Worm (Caenorhabditis elegans) whole organism, L2 larva: ENCODE results near the gene Y45F10B.12.

ENCODE experiments used
- C34F6.9 ChIP-seq: fragments of 150-350 bp; optimal IDR thresholded peaks from 2 replicates; lab custom pipeline; 2014; ENCODE audit warnings: missing biosample characterization, missing genetic modification characterization
- F13H6.1 ChIP-seq: sonication (generic microtip); optimal IDR thresholded peaks from 2 replicates; lab custom pipeline; 2016; ENCODE audit warnings: missing genetic modification characterization, missing compliant biosample characterization
- R02D3.7 ChIP-seq: fragments of 150-350 bp; optimal IDR thresholded peaks from 2 replicates; lab custom pipeline; 2014; ENCODE audit warnings: missing biosample characterization, missing genetic modification characterization
- Y55F3AM.14 ChIP-seq: fragments of 200-800 bp; sonication (Bioruptor generic); optimal IDR thresholded peaks from 2 replicates; lab custom pipeline; 2018; ENCODE audit warnings: mild to moderate bottlenecking, missing genetic modification characterization, missing compliant biosample characterization
- ZK546.5 ChIP-seq: sonication (generic microtip); optimal IDR thresholded peaks from 2 replicates; lab custom pipeline; 2017; ENCODE audit warnings: missing biosample characterization, missing genetic modification characterization
- aly-2 ChIP-seq: fragments of 150-350 bp; optimal IDR thresholded peaks from 2 replicates; lab custom pipeline; 2014; ENCODE audit warnings: missing biosample characterization, missing genetic modification characterization
- ama-1 ChIP-seq: fragments of 150-350 bp; optimal IDR thresholded peaks from 2 replicates; lab custom pipeline; 2018; ENCODE audit warnings: inconsistent platforms
- blmp-1 ChIP-seq: sonication (generic microtip); optimal IDR thresholded peaks from 2 replicates; lab custom pipeline; 2017; ENCODE audit warnings: missing genetic modification characterization, mild to moderate bottlenecking, missing compliant biosample characterization, antibody characterized with exemption, moderate library complexity; ENCODE audit not compliant: insufficient read depth
- ceh-82 ChIP-seq: fragments of 150-350 bp; optimal IDR thresholded peaks from 2 replicates; lab custom pipeline; 2014; ENCODE audit warnings: missing biosample characterization, missing genetic modification characterization
- crh-2 ChIP-seq: sonication (generic microtip); optimal IDR thresholded peaks from 2 replicates; lab custom pipeline; 2017; ENCODE audit warnings: missing biosample characterization, missing genetic modification characterization
- egl-27 ChIP-seq: sonication (generic microtip); optimal IDR thresholded peaks from 3 replicates; lab custom pipeline; 2017; ENCODE audit warnings: missing biosample characterization, missing genetic modification reagents, missing genetic modification characterization
- elt-1 ChIP-seq: fragments of 150-350 bp; optimal IDR thresholded peaks from 2 replicates; lab custom pipeline; 2014; ENCODE audit warnings: missing biosample characterization, missing genetic modification characterization
- elt-3 ChIP-seq: sonication (generic microtip); optimal IDR thresholded peaks from 2 replicates; lab custom pipeline; 2017; ENCODE audit warnings: missing biosample characterization, missing genetic modification characterization
- fos-1 ChIP-seq: fragments of 150-350 bp; optimal IDR thresholded peaks from 2 replicates; lab custom pipeline; 2014; ENCODE audit warnings: missing biosample characterization, missing genetic modification characterization
- lin-11 ChIP-seq: fragments of 150-350 bp; sonication (generic microtip); optimal IDR thresholded peaks from 2 replicates; lab custom pipeline; 2014; ENCODE audit warnings: missing biosample characterization, missing genetic modification characterization, inconsistent platforms, mixed read lengths
- lsy-2 ChIP-seq, 2 experiments: fragments of 150-350 bp in 1 of 2; sonication (generic microtip) in 1 of 2; optimal IDR thresholded peaks; 2 replicates each; lab custom pipeline; 2014 to 2017; ENCODE audit warnings: missing biosample characterization in 2 of 2, missing genetic modification characterization in 2 of 2
- mab-5 ChIP-seq: fragments of 150-350 bp; optimal IDR thresholded peaks from 2 replicates; lab custom pipeline; 2014; ENCODE audit warnings: missing biosample characterization, missing genetic modification characterization
- mdl-1 ChIP-seq, 2 experiments: fragments of 150-350 bp in 1 of 2; sonication (generic microtip) in 1 of 2; optimal IDR thresholded peaks; 2 replicates each; lab custom pipeline; 2017; ENCODE audit warnings: missing biosample characterization in 2 of 2, missing genetic modification characterization in 2 of 2
- nhr-10 ChIP-seq: sonication (generic microtip); optimal IDR thresholded peaks from 2 replicates; lab custom pipeline; 2017; ENCODE audit warnings: missing biosample characterization, missing genetic modification characterization
- nhr-12 ChIP-seq: fragments of 150-350 bp; optimal IDR thresholded peaks from 2 replicates; lab custom pipeline; 2014; ENCODE audit warnings: missing biosample characterization, missing genetic modification characterization
- nhr-129 ChIP-seq: fragments of 150-350 bp; optimal IDR thresholded peaks from 2 replicates; lab custom pipeline; 2014; ENCODE audit warnings: missing biosample characterization, missing genetic modification characterization
- nhr-23 ChIP-seq: fragments of 150-350 bp; optimal IDR thresholded peaks from 2 replicates; lab custom pipeline; 2014; ENCODE audit warnings: missing biosample characterization, missing genetic modification reagents, missing genetic modification characterization
- nhr-237 ChIP-seq: fragments of 150-350 bp; optimal IDR thresholded peaks from 2 replicates; lab custom pipeline; 2014; ENCODE audit warnings: missing biosample characterization, missing genetic modification characterization
- sem-4 ChIP-seq: fragments of 150-350 bp; optimal IDR thresholded peaks from 2 replicates; lab custom pipeline; 2014; ENCODE audit warnings: missing biosample characterization, missing genetic modification reagents, missing genetic modification characterization
- skn-1 ChIP-seq: sonication (generic microtip); optimal IDR thresholded peaks from 2 replicates; lab custom pipeline; 2017; ENCODE audit warnings: missing biosample characterization, missing genetic modification characterization
- sma-3 ChIP-seq: sonication (generic microtip); optimal IDR thresholded peaks from 2 replicates; lab custom pipeline; 2016; ENCODE audit warnings: missing genetic modification reagents, missing genetic modification characterization, missing compliant biosample characterization
- sma-9 ChIP-seq, 2 experiments: fragments of 150-350 bp in 1 of 2; sonication (generic microtip) in 1 of 2; optimal IDR thresholded peaks; 2 replicates each; lab custom pipeline; 2014 to 2016; ENCODE audit warnings: missing genetic modification characterization in 2 of 2, mild to moderate bottlenecking in 1 of 2, missing biosample characterization in 1 of 2, missing compliant biosample characterization in 1 of 2, missing genetic modification reagents in 1 of 2, moderate library complexity in 1 of 2
- snpc-4 ChIP-seq: fragments of 150-350 bp; optimal IDR thresholded peaks from 2 replicates; lab custom pipeline; 2014; ENCODE audit warnings: missing biosample characterization, missing genetic modification characterization
- unc-39 ChIP-seq: fragments of 150-350 bp; optimal IDR thresholded peaks from 2 replicates; lab custom pipeline; 2014; ENCODE audit warnings: missing biosample characterization, missing genetic modification characterization
- unc-55 ChIP-seq: fragments of 150-350 bp; sonication (generic microtip); optimal IDR thresholded peaks from 3 replicates; lab custom pipeline; 2014; ENCODE audit warnings: missing biosample characterization, missing genetic modification reagents, missing genetic modification characterization
- zag-1 ChIP-seq: fragments of 150-350 bp; optimal IDR thresholded peaks from 2 replicates; lab custom pipeline; 2014; ENCODE audit warnings: missing biosample characterization, missing genetic modification characterization
- ztf-1 ChIP-seq: fragments of 200-800 bp; sonication (Bioruptor generic); conservative IDR thresholded peaks from 2 replicates; pipeline ENCODE4 v1.3.6; 2022; ENCODE audit warnings: missing genetic modification characterization, missing compliant biosample characterization
- ztf-4 ChIP-seq: fragments of 150-350 bp; optimal IDR thresholded peaks from 2 replicates; lab custom pipeline; 2014; ENCODE audit warnings: missing biosample characterization, missing genetic modification characterization

The Y45F10B.12 gene

ce11 chrIV:13554350-13554749, 32.9 kb upstream of the Y45F10B.12 start:
- TF ChIP-seq ztf-1 (GFP tag; lab: Robert Waterston, UW) (0 out of 2 replicates have a peak, but pooled peaks have one; percentile 59), egl-27 (tag; lab: Kevin White, UChicago) (no peak)

ce11 chrIV:13555508-13555907, 31.8 kb upstream of the Y45F10B.12 start:
- TF ChIP-seq R02D3.7 (tag; lab: Kevin White, UChicago): no peak
- TF ChIP-seq nhr-10: no peak
- TF ChIP-seq sma-3 (GFP tag; lab: Kevin White, UChicago): no peak
- TF ChIP-seq nhr-237 (tag; lab: Kevin White, UChicago): no peak
- TF ChIP-seq fos-1 (tag; lab: Kevin White, UChicago): no peak
- no peak for TF ChIP-seq elt-1
- no peak for TF ChIP-seq unc-39 (tag; lab: Kevin White, UChicago)
- TF ChIP-seq elt-3 (tag; lab: Kevin White, UChicago): no peak
- no peak for TF ChIP-seq sma-9 (GFP tag; optimal IDR thresholded peaks at IDR 0.05; lab: Kevin White, UChicago)
- no peak for TF ChIP-seq sma-9 (tag; optimal IDR thresholded peaks at IDR 0.05; lab: Kevin White, UChicago)
- no peak for TF ChIP-seq ceh-82 (tag; lab: Kevin White, UChicago)
- no peak for TF ChIP-seq skn-1 (tag; lab: Kevin White, UChicago)
- TF ChIP-seq F13H6.1: no peak
- no peak for TF ChIP-seq snpc-4 (tag; lab: Kevin White, UChicago)
- TF ChIP-seq ama-1 (lab: Kevin White, UChicago): no peak
- no peak for TF ChIP-seq blmp-1 (tag; lab: Kevin White, UChicago)
- TF ChIP-seq crh-2 (tag; lab: Kevin White, UChicago): no peak
- TF ChIP-seq nhr-23 (tag; lab: Kevin White, UChicago): no peak

ce11 chrIV:13557393-13557792, 29.9 kb upstream of the Y45F10B.12 start:
- TF ChIP-seq nhr-23 (tag; lab: Kevin White, UChicago): no peak
- TF ChIP-seq crh-2 (tag; lab: Kevin White, UChicago): no peak
- no peak for TF ChIP-seq ZK546.5 (tag; lab: Kevin White, UChicago)
- TF ChIP-seq nhr-129 (tag; lab: Kevin White, UChicago): peak; percentile 58
- no peak for TF ChIP-seq sma-3 (GFP tag; lab: Kevin White, UChicago)

ce11 chrIV:13559020-13559419, 28.3 kb upstream of the Y45F10B.12 start:
- TF ChIP-seq unc-55 (no peak), zag-1 (no peak), ZK546.5 (tag; lab: Kevin White, UChicago) (no peak), nhr-129 (tag; lab: Kevin White, UChicago) (no peak), mdl-1 (tag; optimal IDR thresholded peaks at IDR 0.05; lab: Kevin White, UChicago) (no peak), ama-1 (lab: Kevin White, UChicago) (no peak), fos-1 (tag; lab: Kevin White, UChicago) (no peak)
- TF ChIP-seq, all 48 proteins: peak for 0

ce11 chrIV:13561629-13562028, 25.6 kb upstream of the Y45F10B.12 start, which contains the start of the genes Y45F10B.13 and qui-1:
Y45F10B.13 (minus strand) TSS chrIV:13561729.
qui-1 (plus strand) TSS chrIV:13561861.
- no peak for TF ChIP-seq C34F6.9 (tag; lab: Kevin White, UChicago)
- peak; percentile 42 for TF ChIP-seq nhr-129 (tag; lab: Kevin White, UChicago)

ce11 chrIV:13564284-13564683, 23.0 kb upstream of the Y45F10B.12 start:
- TF ChIP-seq mab-5 (tag; lab: Kevin White, UChicago) (no peak), mdl-1 (tag; optimal IDR thresholded peaks at IDR 0.05; lab: Kevin White, UChicago) (no peak), nhr-12 (tag; lab: Kevin White, UChicago) (no peak), ZK546.5 (tag; lab: Kevin White, UChicago) (no peak), aly-2 (no peak), ztf-4 (tag; lab: Kevin White, UChicago) (no peak), sma-3 (GFP tag; lab: Kevin White, UChicago) (no peak), unc-39 (tag; lab: Kevin White, UChicago) (no peak), zag-1 (no peak)

ce11 chrIV:13574733-13575132, 12.5 kb upstream of the Y45F10B.12 start, which contains the start of gene srd-10:
srd-10 (plus strand) TSS chrIV:13575033.
- TF ChIP-seq sma-3 (GFP tag; lab: Kevin White, UChicago) (no peak), unc-55 (no peak), F13H6.1 (no peak), ama-1 (lab: Kevin White, UChicago) (no peak), lin-11 (tag; lab: Kevin White, UChicago) (no peak), nhr-237 (tag; lab: Kevin White, UChicago) (no peak), mab-5 (tag; lab: Kevin White, UChicago) (no peak), sma-9 (GFP tag; optimal IDR thresholded peaks at IDR 0.05; lab: Kevin White, UChicago) (no peak), sma-9 (tag; optimal IDR thresholded peaks at IDR 0.05; lab: Kevin White, UChicago) (no peak), lsy-2 (tag; optimal IDR thresholded peaks at IDR 0.05; lab: Kevin White, UChicago) (no peak), C34F6.9 (tag; lab: Kevin White, UChicago) (no peak), blmp-1 (tag; lab: Kevin White, UChicago) (no peak), egl-27 (tag; lab: Kevin White, UChicago) (no peak), ztf-4 (tag; lab: Kevin White, UChicago) (no peak), crh-2 (tag; lab: Kevin White, UChicago) (no peak), ZK546.5 (tag; lab: Kevin White, UChicago) (no peak), Y55F3AM.14 (no peak), ceh-82 (tag; lab: Kevin White, UChicago) (no peak), ztf-1 (GFP tag; lab: Robert Waterston, UW) (no peak), sem-4 (tag; lab: Kevin White, UChicago) (no peak)
- TF ChIP-seq, all 48 proteins: peak for 0
